Fruit fly (Drosophila melanogaster) whole organism, embryonic: ENCODE measurements around the gene GNBP2.

Source experiments
- Aef1 ChIP-seq: fragments of 200-800 bp; sonication (Bioruptor generic); IDR thresholded peaks from 3 replicates; pipeline ENCODE4 v1.3.6; 2022; ENCODE audit warnings: missing biosample characterization, missing genetic modification characterization
- Bdp1 ChIP-seq: fragments of 200-800 bp; sonication (Bioruptor generic); optimal IDR thresholded peaks from 3 replicates; lab custom pipeline; 2016; ENCODE audit warnings: missing biosample characterization, missing genetic modification characterization
- CG10209 ChIP-seq: fragments of 200-800 bp; sonication (Bioruptor generic); optimal IDR thresholded peaks from 3 replicates; lab custom pipeline; 2017; ENCODE audit warnings: missing biosample characterization, mild to moderate bottlenecking, missing genetic modification characterization, missing genetic modification reagents
- CG10462 ChIP-seq: fragments of 200-800 bp; sonication (Bioruptor generic); optimal IDR thresholded peaks from 2 replicates; lab custom pipeline; 2016; ENCODE audit warnings: missing biosample characterization, missing genetic modification characterization
- CG10543 ChIP-seq: fragments of 200-800 bp; sonication (Bioruptor generic); optimal IDR thresholded peaks from 3 replicates; lab custom pipeline; 2017; ENCODE audit warnings: missing biosample characterization, mild to moderate bottlenecking, missing genetic modification characterization, moderate library complexity
- CG11723 ChIP-seq: fragments of 200-800 bp; sonication (Bioruptor generic); optimal IDR thresholded peaks from 2 replicates; lab custom pipeline; 2017; ENCODE audit warnings: missing biosample characterization, mild to moderate bottlenecking, missing genetic modification characterization
- CG12942 ChIP-seq: fragments of 200-800 bp; sonication (Bioruptor generic); optimal IDR thresholded peaks from 3 replicates; lab custom pipeline; 2016; ENCODE audit warnings: missing biosample characterization, missing genetic modification characterization
- CG13624 ChIP-seq: fragments of 200-800 bp; sonication (Bioruptor generic); optimal IDR thresholded peaks from 2 replicates; lab custom pipeline; 2016; ENCODE audit warnings: missing biosample characterization, missing genetic modification characterization
- CG1602 ChIP-seq: fragments of 200-800 bp; sonication (Bioruptor generic); optimal IDR thresholded peaks from 3 replicates; lab custom pipeline; 2016; ENCODE audit warnings: missing biosample characterization, missing genetic modification characterization
- CG16779 ChIP-seq: fragments of 200-800 bp; sonication (Bioruptor generic); IDR thresholded peaks from 2 replicates; pipeline ENCODE4 v1.3.6; 2022; ENCODE audit warnings: missing biosample characterization, missing genetic modification characterization
- CG17359 ChIP-seq: fragments of 200-800 bp; sonication (Bioruptor generic); optimal IDR thresholded peaks from 3 replicates; lab custom pipeline; 2018; ENCODE audit warnings: missing biosample characterization, mild to moderate bottlenecking, missing genetic modification characterization, moderate library complexity
- CG18011 ChIP-seq: fragments of 200-800 bp; sonication (Bioruptor generic); optimal IDR thresholded peaks from 2 replicates; lab custom pipeline; 2017; ENCODE audit warnings: missing biosample characterization, missing genetic modification characterization, mild to moderate bottlenecking, moderate library complexity, missing genotype
- CG2120 ChIP-seq: fragments of 200-800 bp; sonication (Bioruptor generic); optimal IDR thresholded peaks from 3 replicates; lab custom pipeline; 2016; ENCODE audit warnings: missing biosample characterization, missing genetic modification characterization
- CG2678 ChIP-seq: fragments of 200-800 bp; sonication (Bioruptor generic); optimal IDR thresholded peaks from 3 replicates; lab custom pipeline; 2019; ENCODE audit warnings: missing biosample characterization, mild to moderate bottlenecking, missing genetic modification characterization, moderate library complexity
- CG31388 ChIP-seq: fragments of 200-800 bp; sonication (Bioruptor generic); optimal IDR thresholded peaks from 2 replicates; lab custom pipeline; 2016; ENCODE audit warnings: missing biosample characterization, missing genetic modification characterization
- CG3847 ChIP-seq: fragments of 200-800 bp; sonication (Bioruptor generic); IDR thresholded peaks from 2 replicates; pipeline ENCODE4 v1.3.6; 2022; ENCODE audit warnings: missing biosample characterization, missing genetic modification characterization
- CG7372 ChIP-seq: fragments of 200-800 bp; sonication (Bioruptor generic); IDR thresholded peaks from 2 replicates; pipeline ENCODE4 v1.3.6; 2022; ENCODE audit warnings: missing biosample characterization, missing genetic modification characterization
- Camta ChIP-seq: fragments of 200-800 bp; sonication (Bioruptor generic); optimal IDR thresholded peaks from 2 replicates; lab custom pipeline; 2016; ENCODE audit warnings: missing biosample characterization, missing genetic modification characterization
- CrebB ChIP-seq: fragments of 200-800 bp; sonication (Bioruptor generic); optimal IDR thresholded peaks from 3 replicates; lab custom pipeline; 2018; ENCODE audit warnings: missing biosample characterization, mild to moderate bottlenecking, missing genetic modification characterization
- D19B ChIP-seq: fragments of 200-800 bp; sonication (Bioruptor generic); optimal IDR thresholded peaks from 2 replicates; lab custom pipeline; 2017; ENCODE audit warnings: missing biosample characterization, mild to moderate bottlenecking, missing genetic modification characterization
- Deaf1 ChIP-seq: fragments of 200-800 bp; optimal IDR thresholded peaks from 3 replicates; lab custom pipeline; 2019; ENCODE audit warnings: missing biosample characterization, mild to moderate bottlenecking, missing genetic modification characterization, moderate library complexity
- Dll ChIP-seq: fragments of 200-800 bp; sonication (Bioruptor generic); IDR thresholded peaks from 4 replicates; pipeline ENCODE4 v1.3.6; 2022; ENCODE audit warnings: missing biosample characterization, missing genetic modification characterization; ENCODE audit not compliant: partially characterized antibody
- Dp ChIP-seq: fragments of 200-800 bp; sonication (Bioruptor generic); optimal IDR thresholded peaks from 2 replicates; lab custom pipeline; 2018; ENCODE audit warnings: missing biosample characterization, mild to moderate bottlenecking, missing genetic modification characterization, moderate library complexity
- HHEX ChIP-seq: fragments of 200-800 bp; sonication (Bioruptor generic); optimal IDR thresholded peaks from 3 replicates; lab custom pipeline; 2017; ENCODE audit warnings: missing biosample characterization, mild to moderate bottlenecking, missing genetic modification characterization, missing genetic modification reagents
- Hand ChIP-seq: fragments of 200-800 bp; sonication (Bioruptor generic); optimal IDR thresholded peaks from 2 replicates; lab custom pipeline; 2017; ENCODE audit warnings: mild to moderate bottlenecking, missing biosample characterization, missing genetic modification reagents, missing genetic modification characterization
- Hr51 ChIP-seq, 2 experiments: fragments of 200-800 bp; sonication (Bioruptor generic); optimal IDR thresholded peaks; 2 replicates in 1 of 2; 3 replicates in 1 of 2; lab custom pipeline; 2016 to 2018; ENCODE audit warnings: missing biosample characterization in 2 of 2, missing genetic modification characterization in 2 of 2, mild to moderate bottlenecking in 1 of 2, moderate library complexity in 1 of 2
- Mrtf ChIP-seq: fragments of 200-800 bp; sonication (Bioruptor generic); IDR thresholded peaks from 3 replicates; pipeline ENCODE4 v1.3.6; 2022; ENCODE audit warnings: missing biosample characterization, missing genetic modification characterization
- Pdp1 ChIP-seq, 2 experiments: fragments of 200-800 bp; sonication (Bioruptor generic); optimal IDR thresholded peaks; 3 replicates each; lab custom pipeline; 2016; ENCODE audit warnings: missing biosample characterization in 2 of 2, missing genetic modification characterization in 2 of 2, mild to moderate bottlenecking in 1 of 2, moderate library complexity in 1 of 2
- Poxn ChIP-seq: fragments of 200-800 bp; sonication (Bioruptor generic); IDR thresholded peaks from 2 replicates; pipeline ENCODE4 v1.3.6; 2022; ENCODE audit warnings: missing biosample characterization, missing genetic modification characterization
- Sry-δ ChIP-seq: fragments of 200-800 bp; sonication (Bioruptor generic); optimal IDR thresholded peaks from 2 replicates; lab custom pipeline; 2016; ENCODE audit warnings: missing biosample characterization, missing genetic modification characterization
- Ssrp ChIP-seq: fragments of 200-800 bp; sonication (Bioruptor generic); optimal IDR thresholded peaks from 2 replicates; lab custom pipeline; 2018; ENCODE audit warnings: missing biosample characterization, mild to moderate bottlenecking, missing genetic modification characterization, moderate library complexity
- Trl ChIP-seq, 3 experiments: fragments of >200 bp in 2 of 3; fragments of 200-800 bp in 1 of 3; sonication (Bioruptor generic) in 1 of 3; optimal IDR thresholded peaks; 2 replicates in 1 of 3; 3 replicates in 2 of 3; lab custom pipeline; 2016 to 2017; ENCODE audit warnings: missing biosample characterization in 1 of 3, missing genetic modification characterization in 1 of 3
- ato ChIP-seq: fragments of 200-800 bp; sonication (Bioruptor generic); IDR thresholded peaks from 2 replicates; pipeline ENCODE4 v1.3.6; 2022; ENCODE audit warnings: missing biosample characterization, missing genetic modification characterization; ENCODE audit not compliant: partially characterized antibody
- az2 ChIP-seq: fragments of 200-800 bp; sonication (Bioruptor generic); optimal IDR thresholded peaks from 3 replicates; lab custom pipeline; 2016; ENCODE audit warnings: missing biosample characterization, missing genetic modification characterization
- chn ChIP-seq: fragments of 200-800 bp; sonication (Bioruptor generic); optimal IDR thresholded peaks from 2 replicates; lab custom pipeline; 2016; ENCODE audit warnings: missing biosample characterization, missing genetic modification characterization
- croc ChIP-seq: fragments of 200-800 bp; sonication (Bioruptor generic); conservative IDR thresholded peaks from 3 replicates; pipeline ENCODE4 v1.3.6; 2022; ENCODE audit warnings: missing biosample characterization, missing genetic modification characterization
- dan ChIP-seq: fragments of 200-800 bp; sonication (Bioruptor generic); IDR thresholded peaks from 2 replicates; pipeline ENCODE4 v1.3.6; 2022; ENCODE audit warnings: missing biosample characterization, missing genetic modification characterization
- ems ChIP-seq: fragments of 200-800 bp; sonication (Bioruptor generic); optimal IDR thresholded peaks from 3 replicates; lab custom pipeline; 2016; ENCODE audit warnings: missing biosample characterization, missing genetic modification characterization
- fd3F ChIP-seq: fragments of 200-800 bp; sonication (Bioruptor generic); optimal IDR thresholded peaks from 2 replicates; lab custom pipeline; 2018; ENCODE audit warnings: missing biosample characterization, mild to moderate bottlenecking, missing genetic modification characterization, moderate library complexity
- gem ChIP-seq: fragments of 200-800 bp; sonication (Bioruptor generic); optimal IDR thresholded peaks from 2 replicates; lab custom pipeline; 2019; ENCODE audit warnings: missing biosample characterization, mild to moderate bottlenecking, missing genetic modification characterization, moderate library complexity
- inv ChIP-seq: fragments of 200-800 bp; sonication (Bioruptor generic); IDR thresholded peaks from 2 replicates; pipeline ENCODE4 v1.3.6; 2022; ENCODE audit warnings: missing biosample characterization, missing genetic modification characterization; ENCODE audit not compliant: partially characterized antibody
- nerfin-1 ChIP-seq: fragments of 200-800 bp; sonication (Bioruptor generic); optimal IDR thresholded peaks from 3 replicates; lab custom pipeline; 2019; ENCODE audit warnings: missing biosample characterization, mild to moderate bottlenecking, missing genetic modification characterization, moderate library complexity
- nom ChIP-seq: fragments of 200-800 bp; sonication (Bioruptor generic); optimal IDR thresholded peaks from 2 replicates; lab custom pipeline; 2017; ENCODE audit warnings: missing biosample characterization, missing genetic modification characterization, mild to moderate bottlenecking, moderate library complexity, missing genetic modification reagents
- schlank ChIP-seq: fragments of 200-800 bp; sonication (Bioruptor generic); optimal IDR thresholded peaks from 2 replicates; lab custom pipeline; 2018; ENCODE audit warnings: missing biosample characterization, mild to moderate bottlenecking, missing genetic modification characterization
- shn ChIP-seq: fragments of 200-800 bp; sonication (Bioruptor generic); optimal IDR thresholded peaks from 3 replicates; lab custom pipeline; 2016; ENCODE audit warnings: missing biosample characterization, missing genetic modification characterization
- sna ChIP-seq: fragments of 200-800 bp; sonication (Bioruptor generic); IDR thresholded peaks from 2 replicates; pipeline ENCODE4 v1.3.6; 2022; ENCODE audit warnings: missing biosample characterization, missing genetic modification characterization; ENCODE audit not compliant: partially characterized antibody
- ttk ChIP-seq: fragments of 200-800 bp; sonication (Bioruptor generic); IDR thresholded peaks from 2 replicates; pipeline ENCODE4 v2.1.2; 2022; ENCODE audit warnings: missing biosample characterization, missing genetic modification characterization
- zen2 ChIP-seq: fragments of 200-800 bp; sonication (Bioruptor generic); IDR thresholded peaks from 3 replicates; pipeline ENCODE4 v1.3.6; 2022; ENCODE audit warnings: missing biosample characterization, missing genetic modification characterization; ENCODE audit not compliant: partially characterized antibody

Gene GNBP2

DNA sequence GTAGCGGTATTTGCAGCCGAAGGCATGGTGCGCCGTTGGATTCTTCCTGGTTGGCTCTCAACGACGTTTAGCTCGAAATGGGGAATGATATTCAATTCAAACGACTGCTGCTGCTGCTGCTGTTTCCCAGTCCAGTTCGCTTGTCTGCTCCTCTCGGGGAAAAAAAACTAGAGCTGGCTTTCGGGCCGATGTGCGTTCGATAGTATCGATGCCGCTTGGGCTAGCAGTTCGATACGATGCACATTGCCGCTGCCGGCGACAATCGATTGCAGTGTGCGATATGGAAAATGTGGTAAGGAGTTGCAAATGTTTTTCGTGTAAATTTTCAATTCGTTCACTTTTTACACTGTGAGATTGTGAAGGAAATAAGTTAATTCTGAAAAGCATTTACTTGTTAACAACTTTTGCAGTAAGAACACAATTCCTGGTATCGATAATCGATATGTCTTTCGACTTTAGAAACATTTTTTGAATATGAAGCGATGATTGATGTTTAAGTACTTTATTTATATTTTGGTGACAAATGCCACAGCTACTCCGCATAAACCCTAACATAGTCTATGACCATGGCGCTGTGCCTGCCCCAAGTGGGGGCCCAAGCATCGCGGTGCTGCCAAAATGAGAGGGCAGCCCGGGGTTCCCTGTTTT is 2.1 kb downstream of the GNBP2 start, which contains the start of gene Capr (continued):
- peak; percentile 12 for TF ChIP-seq CG1602
- no peak for TF ChIP-seq CrebB (tag; lab: Kevin White, UChicago)
- peak; percentile 17 for TF ChIP-seq shn (GFP tag; lab: Kevin White, UChicago)
- no peak for TF ChIP-seq schlank
- TF ChIP-seq CG7372 (GFP tag; lab: Robert Waterston, UW): no peak
- peak; percentile 24 for TF ChIP-seq CG2120 (GFP tag; lab: Kevin White, UChicago)
- TF ChIP-seq Camta: peak; percentile 10
- peak; percentile 36 for TF ChIP-seq CG10543 (GFP tag; lab: Kevin White, UChicago)
- no peak for TF ChIP-seq chn (GFP tag; lab: Kevin White, UChicago)
- TF ChIP-seq dan: no peak
- TF ChIP-seq ttk (GFP tag; lab: Robert Waterston, UW): no peak
- TF ChIP-seq Mrtf (GFP tag; lab: Robert Waterston, UW): no peak
- no peak for TF ChIP-seq fd3F (GFP tag; lab: Kevin White, UChicago)
- TF ChIP-seq croc (GFP tag; lab: Robert Waterston, UW): no peak
- no peak for TF ChIP-seq Poxn (GFP tag; lab: Robert Waterston, UW)
- TF ChIP-seq Sry-δ (GFP tag; lab: Kevin White, UChicago): peak; percentile 99
- TF ChIP-seq Trl (optimal IDR thresholded peaks at IDR 0.05; lab: Kevin White, UChicago): no peak
- peak; percentile 39 for TF ChIP-seq Trl (GFP tag; optimal IDR thresholded peaks at IDR 0.05; lab: Kevin White, UChicago)
- peak; percentile 70 for TF ChIP-seq CG3847 (GFP tag; lab: Robert Waterston, UW)
- 0 out of 3 replicates have a peak, but pooled peaks have one; percentile 14 for TF ChIP-seq Aef1
- no peak for TF ChIP-seq CG17359 (tag; lab: Kevin White, UChicago)
- peak; percentile 66 for TF ChIP-seq CG13624 (GFP tag; lab: Kevin White, UChicago)
- TF ChIP-seq Dll: peak; percentile 99
- TF ChIP-seq zen2 (GFP tag; lab: Robert Waterston, UW): peak; percentile 99
- peak; percentile 63 for TF ChIP-seq Deaf1
- TF ChIP-seq Pdp1 (GFP tag; optimal IDR thresholded peaks at IDR 0.05; lab: Kevin White, UChicago): peak; percentile 27 to 42
- peak; percentile 78 for TF ChIP-seq Dp
- no peak for TF ChIP-seq D19B (GFP tag; lab: Kevin White, UChicago)
- peak; percentile 100 for TF ChIP-seq sna
- no peak for TF ChIP-seq Hand (GFP tag; lab: Kevin White, UChicago)
- peak; percentile 100 for TF ChIP-seq ato
- TF ChIP-seq CG10209: no peak
- no peak for TF ChIP-seq Bdp1 (GFP tag; lab: Kevin White, UChicago)
- TF ChIP-seq Hr51 (GFP tag; optimal IDR thresholded peaks at IDR 0.05; lab: Kevin White, UChicago): peak in 1 of 2 experiments; percentile 44
- TF ChIP-seq CG31388 (GFP tag; lab: Kevin White, UChicago): no peak
- TF ChIP-seq CG2678 (tag; lab: Kevin White, UChicago): peak; percentile 25
- peak; percentile 44 for TF ChIP-seq nerfin-1
- TF ChIP-seq gem (tag; lab: Kevin White, UChicago): no peak
- TF ChIP-seq CG18011 (GFP tag; lab: Kevin White, UChicago): peak; percentile 17
- TF ChIP-seq CG11723: no peak
- no peak for TF ChIP-seq CG12942 (GFP tag; lab: Kevin White, UChicago)
- no peak for TF ChIP-seq Ssrp (tag; lab: Kevin White, UChicago)
- TF ChIP-seq CG10462: no peak
- TF ChIP-seq ems (GFP tag; lab: Kevin White, UChicago): no peak
- peak; percentile 45; the same call in 1 of the 2 replicates for TF ChIP-seq CG16779 (GFP tag; lab: Robert Waterston, UW)
- TF ChIP-seq nom: peak; percentile 22
- no peak for TF ChIP-seq HHEX (GFP tag; lab: Kevin White, UChicago)
- TF ChIP-seq az2: no peak
- TF ChIP-seq inv: peak; percentile 100
